Fruit fly (Drosophila melanogaster): Measurements from ENCODE around the gene tap.
A peak's percentile ranks its signal among the peaks of the same experiment; 100 is the strongest.

tap gene

dm6 chr3L:17404646-17405045 is 45.2 kb downstream of the tap start (continued):
- no peak for TF ChIP-seq CG7928 (GFP tag; optimal IDR thresholded peaks at IDR 0.05)
- no peak for TF ChIP-seq CG1024 (GFP tag; IDR thresholded peaks at IDR 0.05)
- 0 out of 3 replicates have a peak, but pooled peaks have one; percentile 11 for TF ChIP-seq CG34422 (GFP tag; IDR thresholded peaks at IDR 0.05)
- no peak for TF ChIP-seq zfh2 (GFP tag; optimal IDR thresholded peaks at IDR 0.05)
- TF ChIP-seq Dad (GFP tag; optimal IDR thresholded peaks at IDR 0.05), result no peak
- TF ChIP-seq CG30403 (GFP tag; optimal IDR thresholded peaks at IDR 0.05), result peak; percentile 45
- TF ChIP-seq Awh (GFP tag; IDR thresholded peaks at IDR 0.05), result no peak
- no peak for TF ChIP-seq HLH4C (GFP tag; IDR thresholded peaks at IDR 0.05; ENCODE audit: partially characterized antibody)
- TF ChIP-seq btn (GFP tag; optimal IDR thresholded peaks at IDR 0.05), result no peak
- no peak for TF ChIP-seq CG11723 (GFP tag; optimal IDR thresholded peaks at IDR 0.05)
- peak; percentile 31 for TF ChIP-seq CG4424 (GFP tag; optimal IDR thresholded peaks at IDR 0.05)
- peak in 1 of 3 experiments; percentile 63 for TF ChIP-seq lola (GFP tag; optimal IDR thresholded peaks at IDR 0.05)
- no peak for TF ChIP-seq CG7357 (GFP tag; IDR thresholded peaks at IDR 0.05)
- TF ChIP-seq ato (GFP tag; IDR thresholded peaks at IDR 0.05; ENCODE audit: partially characterized antibody), result no peak
- TF ChIP-seq CG12071 (GFP tag; optimal IDR thresholded peaks at IDR 0.05), result no peak
- TF ChIP-seq Fer1 (GFP tag; optimal IDR thresholded peaks at IDR 0.05), result peak; percentile 17
- no peak for TF ChIP-seq oc (tag; optimal IDR thresholded peaks at IDR 0.05)
- peak; percentile 33; the same call in 1 of the 2 replicates for TF ChIP-seq Rfx (GFP tag; IDR thresholded peaks at IDR 0.05)
- peak; percentile 33 for TF ChIP-seq CG10366 (GFP tag; IDR thresholded peaks at IDR 0.05)
- no peak for TF ChIP-seq Ada2b (GFP tag; IDR thresholded peaks at IDR 0.05)
- TF ChIP-seq CG11695 (GFP tag; IDR thresholded peaks at IDR 0.05), result no peak
- no peak for TF ChIP-seq yki (optimal IDR thresholded peaks at IDR 0.05)
- TF ChIP-seq CG32767 (GFP tag; IDR thresholded peaks at IDR 0.05), result no peak
- TF ChIP-seq croc (GFP tag; conservative IDR thresholded peaks at IDR 0.05), result no peak
- no peak for TF ChIP-seq sug (tag; optimal IDR thresholded peaks at IDR 0.05)
- no peak for TF ChIP-seq ham (GFP tag; IDR thresholded peaks at IDR 0.05)
- no peak for TF ChIP-seq CG10959 (GFP tag; IDR thresholded peaks at IDR 0.05)
- no peak for TF ChIP-seq Jarid2 (GFP tag; optimal IDR thresholded peaks at IDR 0.05)
- no peak for TF ChIP-seq Gsc (GFP tag; IDR thresholded peaks at IDR 0.05)
- no peak for TF ChIP-seq inv (GFP tag; IDR thresholded peaks at IDR 0.05; ENCODE audit: partially characterized antibody)
- no peak for TF ChIP-seq CG3847 (GFP tag; IDR thresholded peaks at IDR 0.05)
- TF ChIP-seq Usf (GFP tag; optimal IDR thresholded peaks at IDR 0.05), result no peak
- no peak for TF ChIP-seq ssp (GFP tag; IDR thresholded peaks at IDR 0.05)
- no peak for TF ChIP-seq Scr (GFP tag; IDR thresholded peaks at IDR 0.05; ENCODE audit: partially characterized antibody)
- TF ChIP-seq Adf1 (GFP tag; IDR thresholded peaks at IDR 0.05), result no peak
- TF ChIP-seq CG8388 (GFP tag; optimal IDR thresholded peaks at IDR 0.05), result peak; percentile 96
- no peak for TF ChIP-seq nerfin-1 (tag; optimal IDR thresholded peaks at IDR 0.05)
- TF ChIP-seq Mad (GFP tag; optimal IDR thresholded peaks at IDR 0.05), result no peak
- TF ChIP-seq Ssrp (tag; optimal IDR thresholded peaks at IDR 0.05), result peak; percentile 48
- TF ChIP-seq slou (GFP tag; optimal IDR thresholded peaks at IDR 0.05), result no peak
- TF ChIP-seq C15 (GFP tag; IDR thresholded peaks at IDR 0.05), result no peak
- TF ChIP-seq bsh (GFP tag; optimal IDR thresholded peaks at IDR 0.05), result peak in 1 of 2 experiments; percentile 81
- TF ChIP-seq CG16863 (GFP tag; optimal IDR thresholded peaks at IDR 0.05), result peak; percentile 24
- TF ChIP-seq Mes4 (GFP tag; optimal IDR thresholded peaks at IDR 0.05), result no peak
- TF ChIP-seq sd (tag; optimal IDR thresholded peaks at IDR 0.05), result no peak
- TF ChIP-seq tx (GFP tag; optimal IDR thresholded peaks at IDR 0.05), result no peak
- TF ChIP-seq CG7839 (tag; optimal IDR thresholded peaks at IDR 0.05), result peak; percentile 58
- no peak for TF ChIP-seq CG11696 (GFP tag; IDR thresholded peaks at IDR 0.05)
- TF ChIP-seq CG17802 (tag; optimal IDR thresholded peaks at IDR 0.05), result no peak
- no peak for TF ChIP-seq gro (GFP tag; optimal IDR thresholded peaks at IDR 0.05)
- TF ChIP-seq seq (GFP tag; IDR thresholded peaks at IDR 0.05), result 0 out of 2 replicates have a peak, but pooled peaks have one; percentile 18
- TF ChIP-seq klu (GFP tag; IDR thresholded peaks at IDR 0.05), result no peak
